Worm (Caenorhabditis elegans): ENCODE data around the gene Y57G11C.51.

DNA sequence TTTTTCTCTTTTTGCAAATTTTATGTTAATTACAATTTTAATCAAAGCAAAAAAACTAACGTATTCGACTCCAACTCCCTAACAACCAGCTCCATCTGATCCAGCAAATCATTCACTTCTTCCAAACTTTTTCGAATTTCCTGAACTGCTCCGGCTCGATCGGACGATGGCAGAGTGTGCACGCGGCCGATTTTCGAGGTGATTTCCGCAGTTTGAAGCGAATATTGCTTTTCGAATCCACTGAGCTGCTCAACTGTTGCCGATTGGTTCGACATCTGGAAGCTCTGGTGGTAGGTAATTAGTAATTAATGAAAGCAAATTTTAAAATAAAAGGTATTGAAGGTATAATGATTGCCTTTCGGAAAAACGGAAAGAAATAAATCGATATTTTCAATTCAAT, 8.0 kb downstream of the Y57G11C.51 start, which contains the start of gene vti-1:
- TF ChIP-seq madf-3 (GFP tag; IDR thresholded peaks at IDR 0.05), result no peak
- TF ChIP-seq nhr-90 (tag; optimal IDR thresholded peaks at IDR 0.05), result no peak
- no peak for TF ChIP-seq mxl-1 (tag; optimal IDR thresholded peaks at IDR 0.05)
- TF ChIP-seq fkh-3 (tag; optimal IDR thresholded peaks at IDR 0.05), result no peak
- TF ChIP-seq akir-1 (GFP tag; optimal IDR thresholded peaks at IDR 0.05), result no peak

Data from whole organism, young adult.